Fruit fly (Drosophila melanogaster) whole organism, embryonic: Measurements from ENCODE around the gene Or94a.

Experiments
- Bdp1 ChIP-seq: fragments of 200-800 bp; sonication (Bioruptor generic); optimal IDR thresholded peaks from 3 replicates; lab custom pipeline; 2016; ENCODE audit warnings: missing biosample characterization, missing genetic modification characterization
- Bteb2 ChIP-seq: fragments of 200-800 bp; sonication (Bioruptor generic); optimal IDR thresholded peaks from 2 replicates; lab custom pipeline; 2016; ENCODE audit warnings: missing biosample characterization, missing genetic modification characterization
- CG10209 ChIP-seq: fragments of 200-800 bp; sonication (Bioruptor generic); optimal IDR thresholded peaks from 3 replicates; lab custom pipeline; 2017; ENCODE audit warnings: missing biosample characterization, mild to moderate bottlenecking, missing genetic modification characterization, missing genetic modification reagents
- CG10543 ChIP-seq: fragments of 200-800 bp; sonication (Bioruptor generic); optimal IDR thresholded peaks from 3 replicates; lab custom pipeline; 2017; ENCODE audit warnings: missing biosample characterization, mild to moderate bottlenecking, missing genetic modification characterization, moderate library complexity
- CG13296 ChIP-seq: fragments of 200-800 bp; sonication (Bioruptor generic); optimal IDR thresholded peaks from 3 replicates; lab custom pipeline; 2018; ENCODE audit warnings: missing biosample characterization, mild to moderate bottlenecking, missing genetic modification characterization
- CG13775 ChIP-seq: fragments of 200-800 bp; sonication (Bioruptor generic); optimal IDR thresholded peaks from 3 replicates; lab custom pipeline; 2017; ENCODE audit warnings: missing biosample characterization, mild to moderate bottlenecking, missing genetic modification characterization
- CG14014 ChIP-seq: fragments of 200-800 bp; sonication (Bioruptor generic); IDR thresholded peaks from 2 replicates; pipeline ENCODE4 v1.3.6; 2022; ENCODE audit warnings: missing biosample characterization, missing genetic modification characterization
- CG14441 ChIP-seq: fragments of 200-800 bp; sonication (Bioruptor generic); IDR thresholded peaks from 2 replicates; pipeline ENCODE4 v1.3.6; 2022; ENCODE audit warnings: missing biosample characterization, missing genetic modification characterization
- CG1529 ChIP-seq: fragments of 200-800 bp; sonication (Bioruptor generic); optimal IDR thresholded peaks from 3 replicates; lab custom pipeline; 2018; ENCODE audit warnings: missing biosample characterization, missing genetic modification characterization
- CG15514 ChIP-seq: fragments of 200-800 bp; sonication (Bioruptor generic); optimal IDR thresholded peaks from 3 replicates; lab custom pipeline; 2017; ENCODE audit warnings: missing biosample characterization, missing genetic modification characterization, mild to moderate bottlenecking, moderate library complexity, missing genetic modification reagents
- CG1647 ChIP-seq: fragments of 200-800 bp; sonication (Bioruptor generic); optimal IDR thresholded peaks from 3 replicates; lab custom pipeline; 2016; ENCODE audit warnings: missing biosample characterization, missing genetic modification characterization
- CG17186 ChIP-seq: fragments of 200-800 bp; sonication (Bioruptor generic); optimal IDR thresholded peaks from 3 replicates; lab custom pipeline; 2017; ENCODE audit warnings: missing biosample characterization, missing genetic modification reagents, missing genetic modification characterization
- CG17361 ChIP-seq: fragments of 200-800 bp; sonication (Bioruptor generic); IDR thresholded peaks from 3 replicates; pipeline ENCODE4 v1.3.6; 2022; ENCODE audit warnings: missing biosample characterization, missing genetic modification characterization
- CG1792 ChIP-seq: fragments of 200-800 bp; sonication (Bioruptor generic); optimal IDR thresholded peaks from 2 replicates; lab custom pipeline; 2016; ENCODE audit warnings: missing biosample characterization, missing genetic modification characterization
- CG1832 ChIP-seq: fragments of 200-800 bp; sonication (Bioruptor generic); optimal IDR thresholded peaks from 2 replicates; lab custom pipeline; 2017; ENCODE audit warnings: missing biosample characterization, mild to moderate bottlenecking, missing genetic modification characterization, inconsistent platforms
- CG2120 ChIP-seq: fragments of 200-800 bp; sonication (Bioruptor generic); optimal IDR thresholded peaks from 3 replicates; lab custom pipeline; 2016; ENCODE audit warnings: missing biosample characterization, missing genetic modification characterization
- CG32767 ChIP-seq: fragments of 200-800 bp; sonication (Bioruptor generic); IDR thresholded peaks from 2 replicates; pipeline ENCODE4 v1.3.6; 2022; ENCODE audit warnings: missing biosample characterization, missing genetic modification characterization
- CG3838 ChIP-seq: fragments of 200-800 bp; sonication (Bioruptor generic); optimal IDR thresholded peaks from 3 replicates; lab custom pipeline; 2016; ENCODE audit warnings: missing biosample characterization, missing genetic modification characterization
- CG4854 ChIP-seq: fragments of 200-800 bp; sonication (Bioruptor generic); optimal IDR thresholded peaks from 2 replicates; lab custom pipeline; 2016; ENCODE audit warnings: missing biosample characterization, missing genetic modification characterization, inconsistent platforms
- CG5245 ChIP-seq: fragments of 200-800 bp; sonication (Bioruptor generic); optimal IDR thresholded peaks from 3 replicates; lab custom pipeline; 2016; ENCODE audit warnings: missing biosample characterization, missing genetic modification characterization
- CG6791 ChIP-seq: fragments of 200-800 bp; sonication (Bioruptor generic); IDR thresholded peaks from 3 replicates; pipeline ENCODE4 v1.3.6; 2022; ENCODE audit warnings: missing biosample characterization, missing genetic modification characterization; ENCODE audit not compliant: partially characterized antibody
- CG7987 ChIP-seq: fragments of 200-800 bp; sonication (Bioruptor generic); optimal IDR thresholded peaks from 2 replicates; lab custom pipeline; 2018; ENCODE audit warnings: missing biosample characterization, mild to moderate bottlenecking, missing genetic modification characterization, moderate library complexity
- CG8478 ChIP-seq: fragments of >200 bp; optimal IDR thresholded peaks from 2 replicates; lab custom pipeline; 2018
- CG8765 ChIP-seq: fragments of 200-800 bp; sonication (Bioruptor generic); IDR thresholded peaks from 2 replicates; pipeline ENCODE4 v1.3.6; 2022; ENCODE audit warnings: missing biosample characterization, missing genetic modification characterization
- CG9215 ChIP-seq: fragments of 200-800 bp; sonication (Bioruptor generic); IDR thresholded peaks from 2 replicates; pipeline ENCODE4 v1.3.6; 2022; ENCODE audit warnings: missing biosample characterization, missing genetic modification characterization
- CG9817 ChIP-seq: fragments of 200-800 bp; sonication (Bioruptor generic); optimal IDR thresholded peaks from 2 replicates; lab custom pipeline; 2018; ENCODE audit warnings: missing biosample characterization, mild to moderate bottlenecking, missing genetic modification characterization, moderate library complexity
- CG9876 ChIP-seq: fragments of 200-800 bp; sonication (Bioruptor generic); optimal IDR thresholded peaks from 2 replicates; lab custom pipeline; 2016; ENCODE audit warnings: missing biosample characterization, missing genetic modification characterization
- CHES-1-like ChIP-seq: fragments of 200-800 bp; sonication (Bioruptor generic); optimal IDR thresholded peaks from 2 replicates; lab custom pipeline; 2016; ENCODE audit warnings: missing biosample characterization, missing genetic modification characterization
- CTCF ChIP-seq: fragments of 200-800 bp; sonication (Bioruptor generic); optimal IDR thresholded peaks from 2 replicates; lab custom pipeline; 2017; ENCODE audit warnings: missing biosample characterization, mild to moderate bottlenecking, missing genetic modification characterization, moderate library complexity
- CoRest ChIP-seq: fragments of 200-800 bp; sonication (Bioruptor generic); optimal IDR thresholded peaks from 3 replicates; lab custom pipeline; 2018; ENCODE audit warnings: missing biosample characterization, mild to moderate bottlenecking, missing genetic modification characterization, moderate library complexity
- Deaf1 ChIP-seq: fragments of 200-800 bp; optimal IDR thresholded peaks from 3 replicates; lab custom pipeline; 2019; ENCODE audit warnings: missing biosample characterization, mild to moderate bottlenecking, missing genetic modification characterization, moderate library complexity
- Dip3 ChIP-seq: fragments of 200-800 bp; sonication (Bioruptor generic); optimal IDR thresholded peaks from 3 replicates; lab custom pipeline; 2016; ENCODE audit warnings: missing biosample characterization, missing genetic modification characterization
- Dp ChIP-seq: fragments of 200-800 bp; sonication (Bioruptor generic); optimal IDR thresholded peaks from 2 replicates; lab custom pipeline; 2018; ENCODE audit warnings: missing biosample characterization, mild to moderate bottlenecking, missing genetic modification characterization, moderate library complexity
- HmgZ ChIP-seq: fragments of 200-800 bp; sonication (Bioruptor generic); optimal IDR thresholded peaks from 2 replicates; lab custom pipeline; 2018; ENCODE audit warnings: missing biosample characterization, mild to moderate bottlenecking, missing genetic modification characterization
- Hmr ChIP-seq: fragments of 200-800 bp; sonication (Bioruptor generic); optimal IDR thresholded peaks from 3 replicates; lab custom pipeline; 2017; ENCODE audit warnings: mild to moderate bottlenecking, missing biosample characterization, missing genetic modification reagents, missing genetic modification characterization
- Myb ChIP-seq: fragments of 200-800 bp; sonication (Bioruptor generic); optimal IDR thresholded peaks from 2 replicates; lab custom pipeline; 2016; ENCODE audit warnings: missing biosample characterization, missing genetic modification characterization
- NFAT ChIP-seq: fragments of 200-800 bp; sonication (Bioruptor generic); IDR thresholded peaks from 2 replicates; pipeline ENCODE4 v1.3.6; 2022; ENCODE audit warnings: missing biosample characterization, missing genetic modification characterization
- Poxn ChIP-seq: fragments of 200-800 bp; sonication (Bioruptor generic); IDR thresholded peaks from 2 replicates; pipeline ENCODE4 v1.3.6; 2022; ENCODE audit warnings: missing biosample characterization, missing genetic modification characterization
- abd-A ChIP-seq: fragments of 200-800 bp; sonication (Bioruptor generic); optimal IDR thresholded peaks from 3 replicates; lab custom pipeline; 2019; ENCODE audit warnings: missing biosample characterization, mild to moderate bottlenecking, missing genetic modification characterization, moderate library complexity
- al ChIP-seq: fragments of 200-800 bp; sonication (Bioruptor generic); IDR thresholded peaks from 2 replicates; pipeline ENCODE4 v1.3.6; 2022; ENCODE audit warnings: missing biosample characterization, missing genetic modification characterization
- az2 ChIP-seq: fragments of 200-800 bp; sonication (Bioruptor generic); optimal IDR thresholded peaks from 3 replicates; lab custom pipeline; 2016; ENCODE audit warnings: missing biosample characterization, missing genetic modification characterization
- bcd ChIP-seq: fragments of 200-800 bp; sonication (Bioruptor generic); optimal IDR thresholded peaks from 2 replicates; lab custom pipeline; 2017; ENCODE audit warnings: missing biosample characterization, mild to moderate bottlenecking, missing genetic modification characterization
- br ChIP-seq: fragments of >200 bp; optimal IDR thresholded peaks from 2 replicates; lab custom pipeline; 2017
- cg ChIP-seq: fragments of 200-800 bp; sonication (Bioruptor generic); optimal IDR thresholded peaks from 3 replicates; lab custom pipeline; 2019; ENCODE audit warnings: missing biosample characterization, mild to moderate bottlenecking, missing genetic modification characterization, moderate library complexity
- disco-r ChIP-seq: fragments of 200-800 bp; sonication (Bioruptor generic); optimal IDR thresholded peaks from 2 replicates; lab custom pipeline; 2016; ENCODE audit warnings: missing biosample characterization, missing genetic modification characterization
- emc ChIP-seq: fragments of 200-800 bp; sonication (Bioruptor generic); optimal IDR thresholded peaks from 2 replicates; lab custom pipeline; 2016; ENCODE audit warnings: missing biosample characterization, missing genetic modification characterization
- fu2 ChIP-seq: fragments of 200-800 bp; sonication (Bioruptor generic); optimal IDR thresholded peaks from 2 replicates; lab custom pipeline; 2016; ENCODE audit warnings: missing biosample characterization, missing genetic modification characterization
- kay ChIP-seq: fragments of 200-800 bp; sonication (Bioruptor generic); optimal IDR thresholded peaks from 2 replicates; lab custom pipeline; 2016; ENCODE audit warnings: missing biosample characterization, missing genetic modification characterization
- pfk ChIP-seq: fragments of 200-800 bp; sonication (Bioruptor generic); optimal IDR thresholded peaks from 2 replicates; lab custom pipeline; 2018; ENCODE audit warnings: missing biosample characterization, mild to moderate bottlenecking, missing genetic modification characterization, moderate library complexity
- unpg ChIP-seq: fragments of 200-800 bp; sonication (Bioruptor generic); optimal IDR thresholded peaks from 3 replicates; lab custom pipeline; 2018; ENCODE audit warnings: missing biosample characterization, mild to moderate bottlenecking, missing genetic modification characterization, moderate library complexity
- wdn ChIP-seq: fragments of 200-800 bp; sonication (Bioruptor generic); IDR thresholded peaks from 2 replicates; pipeline ENCODE4 v1.3.6; 2022; ENCODE audit warnings: missing biosample characterization, missing genetic modification characterization
- zf30C ChIP-seq: fragments of 200-800 bp; sonication (Bioruptor generic); optimal IDR thresholded peaks from 3 replicates; lab custom pipeline; 2018; ENCODE audit warnings: missing biosample characterization, mild to moderate bottlenecking, missing genetic modification characterization
- zfh2 ChIP-seq: fragments of 200-800 bp; sonication (Bioruptor generic); optimal IDR thresholded peaks from 2 replicates; lab custom pipeline; 2016; ENCODE audit warnings: missing biosample characterization, missing genetic modification characterization

Or94a gene

dm6 chr3R:23028506-23028905 lies 41.4 kb downstream of the Or94a start (continued):
- TF ChIP-seq NFAT (GFP tag; lab: Robert Waterston, UW) (peak; percentile 75), CG14014 (GFP tag; lab: Robert Waterston, UW) (peak; percentile 70; the same call in 1 of the 2 replicates), CG10543 (peak; percentile 53), CG14441 (GFP tag; lab: Robert Waterston, UW) (peak; percentile 68), CG32767 (GFP tag; lab: Robert Waterston, UW) (no peak), zfh2 (GFP tag; lab: Kevin White, UChicago) (peak; percentile 75), CG4854 (GFP tag; lab: Kevin White, UChicago) (no peak), br (no peak), kay (no peak), CG1792 (GFP tag; lab: Kevin White, UChicago) (peak; percentile 14), CG8765 (GFP tag; lab: Robert Waterston, UW) (peak; percentile 37; the same call in 1 of the 2 replicates), abd-A (tag; lab: Kevin White, UChicago) (no peak), CG15514 (GFP tag; lab: Kevin White, UChicago) (peak; percentile 17), CG2120 (GFP tag; lab: Kevin White, UChicago) (peak; percentile 79), CG13775 (GFP tag; lab: Kevin White, UChicago) (peak; percentile 47), CTCF (GFP tag; lab: Kevin White, UChicago) (no peak), CG17186 (GFP tag; lab: Kevin White, UChicago) (no peak), CG1832 (GFP tag; lab: Kevin White, UChicago) (no peak), CG1529 (no peak), CG13296 (GFP tag; lab: Kevin White, UChicago) (no peak), CG9215 (peak; percentile 74), CoRest (tag; lab: Kevin White, UChicago) (peak; percentile 50), CG9817 (tag; lab: Kevin White, UChicago) (peak; percentile 70), Bdp1 (GFP tag; lab: Kevin White, UChicago) (peak; percentile 24), CG5245 (GFP tag; lab: Kevin White, UChicago) (peak; percentile 13), wdn (GFP tag; lab: Robert Waterston, UW) (peak; percentile 53; the same call in 1 of the 2 replicates), Dp (no peak), disco-r (no peak), CG8478 (no peak), pfk (GFP tag; lab: Kevin White, UChicago) (no peak), fu2 (GFP tag; lab: Kevin White, UChicago) (peak; percentile 54), az2 (peak; percentile 51), Bteb2 (GFP tag; lab: Kevin White, UChicago) (peak; percentile 43), CG1647 (GFP tag; lab: Kevin White, UChicago) (peak; percentile 18), CG7987 (GFP tag; lab: Kevin White, UChicago) (no peak), emc (GFP tag; lab: Kevin White, UChicago) (peak; percentile 20), bcd (GFP tag; lab: Kevin White, UChicago) (peak; percentile 63), unpg (GFP tag; lab: Kevin White, UChicago) (peak; percentile 55), CG3838 (no peak), al (peak; percentile 84), CG10209 (GFP tag; lab: Kevin White, UChicago) (peak; percentile 31), CHES-1-like (GFP tag; lab: Kevin White, UChicago) (peak; percentile 48), HmgZ (tag; lab: Kevin White, UChicago) (peak; percentile 15), Hmr (GFP tag; lab: Kevin White, UChicago) (peak; percentile 54), Myb (GFP tag; lab: Kevin White, UChicago) (peak; percentile 46), CG17361 (GFP tag; lab: Robert Waterston, UW) (0 out of 3 replicates have a peak, but pooled peaks have one; percentile 40), zf30C (GFP tag; lab: Kevin White, UChicago) (no peak), Poxn (GFP tag; lab: Robert Waterston, UW) (peak; percentile 65), Dip3 (GFP tag; lab: Kevin White, UChicago) (peak; percentile 60), CG6791 (no peak), CG9876 (GFP tag; lab: Kevin White, UChicago) (no peak), cg (GFP tag; lab: Kevin White, UChicago) (no peak), Deaf1 (tag; lab: Kevin White, UChicago) (peak; percentile 5)
